Worm (Caenorhabditis elegans) whole organism, midembryonic: ENCODE measurements around the gene F38H12.5.

ENCODE experiments used
- T22C8.4 ChIP-seq: fragments of 200-800 bp; sonication (Bioruptor generic); IDR thresholded peaks from 2 replicates; pipeline ENCODE4 v1.3.6; 2022; ENCODE audit warnings: missing genetic modification characterization, missing compliant biosample characterization
- cog-1 ChIP-seq: sonication (generic microtip); optimal IDR thresholded peaks from 2 replicates; lab custom pipeline; 2016; ENCODE audit warnings: missing genetic modification characterization, missing compliant biosample characterization
- flt-1 ChIP-seq: fragments of 200-800 bp; sonication (Bioruptor generic); IDR thresholded peaks from 2 replicates; pipeline ENCODE4 v1.3.6; 2022; ENCODE audit warnings: missing genetic modification characterization, missing compliant biosample characterization
- med-1 ChIP-seq: sonication (generic microtip); optimal IDR thresholded peaks from 2 replicates; lab custom pipeline; 2017; ENCODE audit warnings: missing genetic modification characterization, mild to moderate bottlenecking, missing compliant biosample characterization, antibody characterized with exemption, missing genetic modification reagents; ENCODE audit not compliant: insufficient read depth
- tab-1 ChIP-seq: fragments of 200-800 bp; sonication (Bioruptor generic); IDR thresholded peaks from 2 replicates; pipeline ENCODE4 v1.3.6; 2022; ENCODE audit warnings: missing genetic modification characterization, missing compliant biosample characterization
- ztf-23 ChIP-seq: fragments of 200-800 bp; sonication (Bioruptor generic); IDR thresholded peaks from 2 replicates; pipeline ENCODE4 v1.3.6; 2022; ENCODE audit warnings: missing genetic modification reagents, missing genetic modification characterization, missing compliant biosample characterization

DNA sequence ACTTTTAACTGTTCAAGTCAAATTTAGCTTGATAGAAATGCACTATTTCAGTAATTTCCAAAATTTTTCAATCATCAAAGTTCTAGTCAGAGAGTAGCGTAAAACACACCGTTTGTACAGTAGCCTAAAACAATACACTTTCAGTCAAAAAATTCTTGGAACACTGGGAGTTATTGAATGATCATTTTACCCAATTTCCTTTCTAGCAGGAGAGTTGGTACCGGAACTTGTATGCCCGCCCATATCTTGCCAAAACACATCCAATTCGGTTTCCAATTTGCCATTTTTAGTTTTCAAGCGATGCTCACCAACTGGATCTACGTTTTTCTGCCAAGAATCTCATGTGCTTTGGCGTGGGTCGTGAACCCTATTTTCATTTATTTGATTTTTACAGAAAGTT, 21.4 kb upstream of the F38H12.5 start, which contains the start of gene srj-39:
- TF ChIP-seq T22C8.4 (no peak), ztf-23 (GFP tag; lab: Robert Waterston, UW) (no peak), med-1 (no peak), cog-1 (tag; lab: Kevin White, UChicago) (no peak), tab-1 (no peak), flt-1 (GFP tag; lab: Robert Waterston, UW) (no peak)
